Worm (Caenorhabditis elegans) whole organism, L4/young adult: ENCODE data around the gene bath-41.

ENCODE experiments used
- W03F9.2 ChIP-seq: fragments of 150-350 bp; optimal IDR thresholded peaks from 2 replicates; lab custom pipeline; 2014; ENCODE audit warnings: missing biosample characterization, missing genetic modification characterization
- dao-5 ChIP-seq: sonication (generic microtip); optimal IDR thresholded peaks from 2 replicates; lab custom pipeline; 2016; ENCODE audit warnings: missing genotype, missing genetic modification characterization, moderate library complexity, missing compliant biosample characterization
- him-1 ChIP-seq: sonication (generic microtip); optimal IDR thresholded peaks from 2 replicates; lab custom pipeline; 2016; ENCODE audit warnings: missing genotype, missing genetic modification reagents, missing genetic modification characterization, missing compliant biosample characterization

ce11 chrIII:6736566-6736965 is 14.5 kb upstream of the bath-41 start, which contains the start of gene Y102E9.6:
- TF ChIP-seq him-1 (tag; lab: Kevin White, UChicago), result no peak
- no peak for TF ChIP-seq dao-5 (tag; lab: Kevin White, UChicago)
- no peak for TF ChIP-seq W03F9.2
